Fruit fly (Drosophila melanogaster): Measurements from ENCODE around the gene Dap160.

DNA sequence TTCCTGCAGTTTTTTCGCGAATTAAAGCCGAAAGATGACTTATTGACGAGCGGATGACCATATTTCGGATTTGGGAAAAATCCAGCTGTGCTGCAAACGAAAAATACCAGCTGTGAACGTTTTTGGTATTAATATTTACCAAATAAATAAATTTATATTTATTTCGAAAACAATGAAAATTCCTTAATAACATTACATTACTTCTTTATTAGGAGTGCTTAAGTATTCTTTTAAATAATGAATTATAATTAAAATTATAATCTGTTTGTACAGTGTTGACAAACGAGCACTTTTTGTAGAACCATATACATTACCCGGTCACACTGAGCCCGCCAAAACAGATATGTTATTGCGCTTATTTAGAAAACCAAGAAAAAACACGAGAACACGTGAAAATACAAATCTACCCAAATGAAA lies 37.5 kb upstream of the Dap160 start, which contains the start of the genes bur and Mcm10:
- TF ChIP-seq h (GFP tag; optimal IDR thresholded peaks at IDR 0.05): no peak
- TF ChIP-seq OdsH (GFP tag; optimal IDR thresholded peaks at IDR 0.05): no peak
- TF ChIP-seq usp (GFP tag; optimal IDR thresholded peaks at IDR 0.05): no peak
- TF ChIP-seq fru (GFP tag; optimal IDR thresholded peaks at IDR 0.05): no peak
- TF ChIP-seq psq (GFP tag; optimal IDR thresholded peaks at IDR 0.05): no peak
- no peak for TF ChIP-seq lola (GFP tag; optimal IDR thresholded peaks at IDR 0.05)
- no peak for TF ChIP-seq CrebA (GFP tag; optimal IDR thresholded peaks at IDR 0.05; ENCODE audit: borderline replicate concordance)
- no peak for TF ChIP-seq Hr78 (GFP tag; optimal IDR thresholded peaks at IDR 0.05)
- no peak for TF ChIP-seq dmrt93B (GFP tag; optimal IDR thresholded peaks at IDR 0.05)
- no peak for TF ChIP-seq jim (GFP tag; optimal IDR thresholded peaks at IDR 0.05)
- no peak for TF ChIP-seq br (GFP tag; optimal IDR thresholded peaks at IDR 0.05)
- TF ChIP-seq Myc (optimal IDR thresholded peaks at IDR 0.05): no peak
- TF ChIP-seq dl (GFP tag; optimal IDR thresholded peaks at IDR 0.05; ENCODE audit: insufficient read depth in 1 of 2, partially characterized antibody in 2 of 2): no peak
- TF ChIP-seq dsf (GFP tag; optimal IDR thresholded peaks at IDR 0.05; ENCODE audit: borderline replicate concordance): no peak

Measured in whole organism, wandering third instar larva.